2 worm cellular contexts compared by ENCODE assay signal in genomic region chrV:11083691-11084090, ce11.
TF ChIP-seq lines count a peak whose summit lies in the region.

No protein-coding gene starts in this region.

TF ChIP-seq in whole organism, L1 larva, 84 proteins besides CTCF, POLR2A, EP300 and RAD21 (continued from another document):
- TF ChIP-seq elt-2 (tag; optimal IDR thresholded peaks at IDR 0.05; lab: Kevin White, UChicago) = no peak
- peak; percentile 49 for TF ChIP-seq mep-1 (tag; optimal IDR thresholded peaks at IDR 0.05; lab: Kevin White, UChicago)
- TF ChIP-seq C34B4.2 (tag; optimal IDR thresholded peaks at IDR 0.05; lab: Kevin White, UChicago) = no peak
- peak; percentile 80 for TF ChIP-seq nhr-71 (tag; optimal IDR thresholded peaks at IDR 0.05; lab: Kevin White, UChicago)
- no peak for TF ChIP-seq efl-3 (GFP tag; optimal IDR thresholded peaks at IDR 0.05; lab: Kevin White, UChicago)
- TF ChIP-seq snu-23 (GFP tag; optimal IDR thresholded peaks at IDR 0.05; lab: Kevin White, UChicago) = peak; percentile 64
- no peak for TF ChIP-seq zip-4 (GFP tag; optimal IDR thresholded peaks at IDR 0.05; lab: Kevin White, UChicago)
- no peak for TF ChIP-seq ceh-90 (tag; optimal IDR thresholded peaks at IDR 0.05; lab: Kevin White, UChicago)
- TF ChIP-seq mdl-1 (tag; optimal IDR thresholded peaks at IDR 0.05; lab: Kevin White, UChicago) = peak in 1 of 2 experiments; percentile 70
- no peak for TF ChIP-seq F16B12.6 (tag; optimal IDR thresholded peaks at IDR 0.05; lab: Kevin White, UChicago)
- TF ChIP-seq ceh-88 (GFP tag; IDR thresholded peaks at IDR 0.05; lab: Robert Waterston, UW) = no peak
- TF ChIP-seq unc-86 (tag; optimal IDR thresholded peaks at IDR 0.05; lab: Kevin White, UChicago) = no peak
- TF ChIP-seq jun-1 (tag; optimal IDR thresholded peaks at IDR 0.05; lab: Kevin White, UChicago) = no peak
- TF ChIP-seq nhr-84 (tag; optimal IDR thresholded peaks at IDR 0.05; lab: Kevin White, UChicago) = no peak
- TF ChIP-seq skn-1 (tag; optimal IDR thresholded peaks at IDR 0.05; lab: Kevin White, UChicago) = no peak
- TF ChIP-seq aha-1 (tag; optimal IDR thresholded peaks at IDR 0.05; lab: Kevin White, UChicago) = no peak
- no peak for TF ChIP-seq pax-3 (tag; optimal IDR thresholded peaks at IDR 0.05; lab: Kevin White, UChicago)
- no peak for TF ChIP-seq lin-15B (tag; optimal IDR thresholded peaks at IDR 0.05; lab: Kevin White, UChicago)
- TF ChIP-seq nhr-47 (tag; optimal IDR thresholded peaks at IDR 0.05; lab: Kevin White, UChicago) = peak; percentile 23
- no peak for TF ChIP-seq ets-5 (GFP tag; IDR thresholded peaks at IDR 0.05; lab: Robert Waterston, UW)
- peak in 1 of 3 experiments; percentile 27 for TF ChIP-seq dpl-1 (GFP tag; optimal IDR thresholded peaks at IDR 0.05; lab: Kevin White, UChicago)
- TF ChIP-seq unc-98 (GFP tag; IDR thresholded peaks at IDR 0.05; lab: Robert Waterston, UW) = no peak
- TF ChIP-seq irx-1 (tag; optimal IDR thresholded peaks at IDR 0.05; lab: Kevin White, UChicago) = peak; percentile 35
- peak; percentile 67 for TF ChIP-seq nhr-19 (GFP tag; conservative IDR thresholded peaks at IDR 0.05; lab: Robert Waterston, UW)
- no peak for TF ChIP-seq zag-1 (tag; optimal IDR thresholded peaks at IDR 0.05; lab: Kevin White, UChicago)
- no peak for TF ChIP-seq C04F5.9 (tag; optimal IDR thresholded peaks at IDR 0.05; lab: Kevin White, UChicago)
- no peak for TF ChIP-seq nhr-237 (tag; optimal IDR thresholded peaks at IDR 0.05; lab: Kevin White, UChicago)
- no peak for TF ChIP-seq isw-1 (GFP tag; IDR thresholded peaks at IDR 0.05; lab: Robert Waterston, UW)
- TF ChIP-seq tlp-1 (tag; optimal IDR thresholded peaks at IDR 0.05; lab: Kevin White, UChicago) = no peak
- TF ChIP-seq ceh-63 (GFP tag; optimal IDR thresholded peaks at IDR 0.05; lab: Kevin White, UChicago) = no peak
- no peak for TF ChIP-seq ztf-4 (tag; optimal IDR thresholded peaks at IDR 0.05; lab: Kevin White, UChicago)
- TF ChIP-seq lin-35 (GFP tag; optimal IDR thresholded peaks at IDR 0.05; lab: Kevin White, UChicago) = peak in 1 of 2 experiments; percentile 10
- no peak for TF ChIP-seq nhr-85 (tag; lab: Kevin White, UChicago)
- no peak for TF ChIP-seq sox-4 (tag; optimal IDR thresholded peaks at IDR 0.05; lab: Kevin White, UChicago)
- no peak for TF ChIP-seq snpc-4 (tag; optimal IDR thresholded peaks at IDR 0.05; lab: Kevin White, UChicago)
- no peak for TF ChIP-seq ztf-11 (tag; optimal IDR thresholded peaks at IDR 0.05; lab: Kevin White, UChicago)
- peak; percentile 79 for TF ChIP-seq dsc-1 (tag; optimal IDR thresholded peaks at IDR 0.05; lab: Kevin White, UChicago)
- no peak for TF ChIP-seq hlh-4 (tag; optimal IDR thresholded peaks at IDR 0.05; lab: Kevin White, UChicago)
- peak; percentile 12 for TF ChIP-seq fkh-4 (tag; optimal IDR thresholded peaks at IDR 0.05; lab: Kevin White, UChicago; ENCODE audit: borderline replicate concordance)
- TF ChIP-seq C16A3.4 (tag; optimal IDR thresholded peaks at IDR 0.05; lab: Kevin White, UChicago) = peak; percentile 11
- TF ChIP-seq ceh-8 (GFP tag; optimal IDR thresholded peaks at IDR 0.05; lab: Kevin White, UChicago) = no peak
- TF ChIP-seq rnt-1 (tag; optimal IDR thresholded peaks at IDR 0.05; lab: Kevin White, UChicago) = peak; percentile 84
- no peak for TF ChIP-seq unc-130 (tag; optimal IDR thresholded peaks at IDR 0.05; lab: Kevin White, UChicago)
- TF ChIP-seq fos-1 (tag; optimal IDR thresholded peaks at IDR 0.05; lab: Kevin White, UChicago) = peak; percentile 10
- TF ChIP-seq vab-15 (tag; optimal IDR thresholded peaks at IDR 0.05; lab: Kevin White, UChicago) = no peak
- peak; percentile 23 to 60 for TF ChIP-seq lsy-2 (tag; optimal IDR thresholded peaks at IDR 0.05; lab: Kevin White, UChicago)
- peak in 2 of 3 experiments; percentile 24 to 42 for TF ChIP-seq ceh-82 (tag; optimal IDR thresholded peaks at IDR 0.05; lab: Kevin White, UChicago)
- no peak for TF ChIP-seq nhr-28 (tag; optimal IDR thresholded peaks at IDR 0.05; lab: Kevin White, UChicago)
- no peak for TF ChIP-seq blmp-1 (tag; optimal IDR thresholded peaks at IDR 0.05; lab: Kevin White, UChicago)
- no peak for TF ChIP-seq ces-1 (GFP tag; optimal IDR thresholded peaks at IDR 0.05; lab: Kevin White, UChicago)
- TF ChIP-seq nhr-90 (tag; optimal IDR thresholded peaks at IDR 0.05; lab: Kevin White, UChicago; ENCODE audit: poor library complexity) = no peak
- no peak for TF ChIP-seq nhr-11 (tag; optimal IDR thresholded peaks at IDR 0.05; lab: Kevin White, UChicago)
- peak; percentile 28 for TF ChIP-seq sup-37 (GFP tag; optimal IDR thresholded peaks at IDR 0.05; lab: Kevin White, UChicago)
- TF ChIP-seq hlh-17 (GFP tag; optimal IDR thresholded peaks at IDR 0.05; lab: Kevin White, UChicago; ENCODE audit: borderline replicate concordance) = no peak
- TF ChIP-seq nhr-20 (tag; optimal IDR thresholded peaks at IDR 0.05; lab: Kevin White, UChicago) = peak; percentile 47
- peak; percentile 20 for TF ChIP-seq xbp-1 (tag; optimal IDR thresholded peaks at IDR 0.05; lab: Kevin White, UChicago)
- no peak for TF ChIP-seq alr-1 (tag; optimal IDR thresholded peaks at IDR 0.05; lab: Kevin White, UChicago; ENCODE audit: borderline replicate concordance)
- no peak for TF ChIP-seq egl-13 (tag; optimal IDR thresholded peaks at IDR 0.05; lab: Kevin White, UChicago)
- TF ChIP-seq tbx-2 (tag; optimal IDR thresholded peaks at IDR 0.05; lab: Kevin White, UChicago) = peak; percentile 67
- TF ChIP-seq lin-14 (GFP tag; optimal IDR thresholded peaks at IDR 0.05; lab: Kevin White, UChicago) = peak; percentile 92
- TF ChIP-seq sptf-1 (tag; optimal IDR thresholded peaks at IDR 0.05; lab: Kevin White, UChicago) = no peak
- no peak for TF ChIP-seq egl-27 (tag; optimal IDR thresholded peaks at IDR 0.05; lab: Kevin White, UChicago)
- no peak for TF ChIP-seq elt-3 (tag; optimal IDR thresholded peaks at IDR 0.05; lab: Kevin White, UChicago)
- TF ChIP-seq Y116A8C.19 (tag; optimal IDR thresholded peaks at IDR 0.05; lab: Kevin White, UChicago; ENCODE audit: borderline replicate concordance) = no peak
- TF ChIP-seq grh-1 (GFP tag; IDR thresholded peaks at IDR 0.05; lab: Robert Waterston, UW) = no peak
- TF ChIP-seq unc-30 (tag; optimal IDR thresholded peaks at IDR 0.05; lab: Kevin White, UChicago) = no peak
- TF ChIP-seq aly-2 (tag; optimal IDR thresholded peaks at IDR 0.05; lab: Kevin White, UChicago) = peak; percentile 32

TF ChIP-seq in whole organism, L3 larva, 47 proteins besides CTCF, POLR2A, EP300 and RAD21 (continued from another document):
- peak; percentile 57 for TF ChIP-seq mdl-1 (tag; optimal IDR thresholded peaks at IDR 0.05; lab: Kevin White, UChicago)
- no peak for TF ChIP-seq fos-1 (tag; optimal IDR thresholded peaks at IDR 0.05; lab: Kevin White, UChicago)
- TF ChIP-seq lin-15B (tag; optimal IDR thresholded peaks at IDR 0.05; lab: Kevin White, UChicago) = no peak
- no peak for TF ChIP-seq jun-1 (tag; optimal IDR thresholded peaks at IDR 0.05; lab: Kevin White, UChicago)
- TF ChIP-seq nhr-77 (tag; optimal IDR thresholded peaks at IDR 0.05; lab: Kevin White, UChicago) = no peak
